Fruit fly (Drosophila melanogaster) whole organism, embryonic: Measurements from ENCODE around the gene E23.
A peak's percentile ranks its signal among the peaks of the same experiment; 100 is the strongest.

Experiments
- Antp ChIP-seq: fragments of 200-800 bp; sonication (Bioruptor generic); optimal IDR thresholded peaks from 3 replicates; lab custom pipeline; 2016; ENCODE audit warnings: missing biosample characterization, missing genetic modification characterization
- Blimp-1 ChIP-seq: fragments of 200-800 bp; sonication (Bioruptor generic); optimal IDR thresholded peaks from 3 replicates; lab custom pipeline; 2018; ENCODE audit warnings: missing biosample characterization, missing genetic modification characterization, mild to moderate bottlenecking, moderate library complexity, missing genetic modification reagents
- CG10654 ChIP-seq: fragments of 200-800 bp; sonication (Bioruptor generic); optimal IDR thresholded peaks from 2 replicates; lab custom pipeline; 2016; ENCODE audit warnings: missing biosample characterization, missing genetic modification characterization
- CG11456 ChIP-seq: fragments of 200-800 bp; sonication (Bioruptor generic); IDR thresholded peaks from 3 replicates; pipeline ENCODE4 v1.3.6; 2022; ENCODE audit warnings: missing biosample characterization, missing genetic modification characterization
- CG11504 ChIP-seq: fragments of 200-800 bp; sonication (Bioruptor generic); optimal IDR thresholded peaks from 3 replicates; lab custom pipeline; 2019; ENCODE audit warnings: missing biosample characterization, mild to moderate bottlenecking, missing genetic modification characterization, moderate library complexity
- CG12155 ChIP-seq: fragments of 200-800 bp; sonication (Bioruptor generic); optimal IDR thresholded peaks from 3 replicates; lab custom pipeline; 2016; ENCODE audit warnings: missing biosample characterization, missing genetic modification characterization
- CG15073 ChIP-seq: fragments of 200-800 bp; sonication (Bioruptor generic); optimal IDR thresholded peaks from 2 replicates; lab custom pipeline; 2016; ENCODE audit warnings: missing biosample characterization, missing genetic modification characterization
- CG17612 ChIP-seq: fragments of 200-800 bp; sonication (Bioruptor generic); IDR thresholded peaks from 2 replicates; pipeline ENCODE4 v1.3.6; 2022; ENCODE audit warnings: missing biosample characterization, missing genetic modification characterization
- CG30431 ChIP-seq: fragments of 200-800 bp; sonication (Bioruptor generic); optimal IDR thresholded peaks from 2 replicates; lab custom pipeline; 2017; ENCODE audit warnings: missing biosample characterization, missing genetic modification characterization
- CG33213 ChIP-seq: fragments of 200-800 bp; sonication (Bioruptor generic); optimal IDR thresholded peaks from 3 replicates; lab custom pipeline; 2016; ENCODE audit warnings: missing biosample characterization, missing genetic modification characterization
- CG34224 ChIP-seq: fragments of 200-800 bp; sonication (Bioruptor generic); IDR thresholded peaks from 3 replicates; pipeline ENCODE4 v1.3.6; 2022; ENCODE audit warnings: missing biosample characterization, missing genetic modification characterization; ENCODE audit not compliant: partially characterized antibody
- CG34422 ChIP-seq: fragments of 200-800 bp; sonication (Bioruptor generic); IDR thresholded peaks from 3 replicates; pipeline ENCODE4 v1.3.6; 2022; ENCODE audit warnings: missing biosample characterization, missing genetic modification characterization
- CG4282 ChIP-seq: fragments of 200-800 bp; sonication (Bioruptor generic); optimal IDR thresholded peaks from 2 replicates; lab custom pipeline; 2016; ENCODE audit warnings: missing biosample characterization, missing genetic modification characterization
- CG4730 ChIP-seq: fragments of 200-800 bp; sonication (Bioruptor generic); IDR thresholded peaks from 2 replicates; pipeline ENCODE4 v1.3.6; 2022; ENCODE audit warnings: missing biosample characterization, missing genetic modification characterization
- CG5180 ChIP-seq: fragments of 200-800 bp; sonication (Bioruptor generic); optimal IDR thresholded peaks from 3 replicates; lab custom pipeline; 2017; ENCODE audit warnings: missing biosample characterization, missing genetic modification characterization, mild to moderate bottlenecking, moderate library complexity, missing genetic modification reagents
- CG8290 ChIP-seq, 3 experiments: fragments of 200-800 bp; sonication (Bioruptor generic); optimal IDR thresholded peaks; 2 replicates each; lab custom pipeline; 2016 to 2019; ENCODE audit warnings: missing biosample characterization in 3 of 3, missing genetic modification characterization in 3 of 3, mild to moderate bottlenecking in 2 of 3, moderate library complexity in 1 of 3
- Dp ChIP-seq: fragments of 200-800 bp; sonication (Bioruptor generic); optimal IDR thresholded peaks from 2 replicates; lab custom pipeline; 2018; ENCODE audit warnings: missing biosample characterization, mild to moderate bottlenecking, missing genetic modification characterization, moderate library complexity
- Elba2 ChIP-seq: fragments of 200-800 bp; sonication (Bioruptor generic); optimal IDR thresholded peaks from 3 replicates; lab custom pipeline; 2016; ENCODE audit warnings: missing biosample characterization, missing genetic modification characterization
- Ets97D ChIP-seq: fragments of 200-800 bp; sonication (Bioruptor generic); optimal IDR thresholded peaks from 3 replicates; lab custom pipeline; 2016; ENCODE audit warnings: missing biosample characterization, missing genetic modification characterization
- GATAe ChIP-seq: fragments of 200-800 bp; sonication (Bioruptor generic); conservative IDR thresholded peaks from 2 replicates; pipeline ENCODE4 v1.3.6; 2022; ENCODE audit warnings: missing biosample characterization, missing genetic modification characterization
- Lhr ChIP-seq: fragments of 200-800 bp; sonication (Bioruptor generic); optimal IDR thresholded peaks from 3 replicates; lab custom pipeline; 2017; ENCODE audit warnings: mild to moderate bottlenecking, missing biosample characterization, missing genetic modification reagents, missing genetic modification characterization
- Meics ChIP-seq: fragments of 200-800 bp; sonication (Bioruptor generic); optimal IDR thresholded peaks from 2 replicates; lab custom pipeline; 2017; ENCODE audit warnings: missing biosample characterization, mild to moderate bottlenecking, missing genetic modification characterization
- NFAT ChIP-seq: fragments of 200-800 bp; sonication (Bioruptor generic); IDR thresholded peaks from 2 replicates; pipeline ENCODE4 v1.3.6; 2022; ENCODE audit warnings: missing biosample characterization, missing genetic modification characterization
- Oaz ChIP-seq: fragments of 200-800 bp; sonication (Bioruptor generic); IDR thresholded peaks from 2 replicates; pipeline ENCODE4 v1.3.6; 2022; ENCODE audit warnings: missing biosample characterization, missing genetic modification characterization
- aop ChIP-seq: fragments of 200-800 bp; sonication (Bioruptor generic); IDR thresholded peaks from 2 replicates; pipeline ENCODE4 v1.3.6; 2022; ENCODE audit warnings: missing biosample characterization, missing genetic modification characterization
- chn ChIP-seq: fragments of 200-800 bp; sonication (Bioruptor generic); optimal IDR thresholded peaks from 2 replicates; lab custom pipeline; 2016; ENCODE audit warnings: missing biosample characterization, missing genetic modification characterization
- ci ChIP-seq: fragments of 200-800 bp; sonication (Bioruptor generic); IDR thresholded peaks from 3 replicates; pipeline ENCODE4 v1.3.6; 2022; ENCODE audit warnings: missing biosample characterization, missing genetic modification characterization
- crol ChIP-seq: fragments of 200-800 bp; sonication (Bioruptor generic); IDR thresholded peaks from 2 replicates; pipeline ENCODE4 v1.3.6; 2022; ENCODE audit warnings: missing biosample characterization, missing genetic modification characterization
- dimm ChIP-seq: fragments of 200-800 bp; sonication (Bioruptor generic); IDR thresholded peaks from 2 replicates; pipeline ENCODE4 v1.3.6; 2022; ENCODE audit warnings: missing biosample characterization, missing genetic modification characterization
- dpn ChIP-seq, 2 experiments: fragments of 200-800 bp; sonication (Bioruptor generic); optimal IDR thresholded peaks; 3 replicates each; lab custom pipeline; 2016; ENCODE audit warnings: missing biosample characterization in 2 of 2, missing genetic modification characterization in 2 of 2
- fd96Cb ChIP-seq: fragments of 200-800 bp; sonication (Bioruptor generic); optimal IDR thresholded peaks from 2 replicates; lab custom pipeline; 2018; ENCODE audit warnings: missing biosample characterization, mild to moderate bottlenecking, missing genetic modification characterization, moderate library complexity
- gsb ChIP-seq: fragments of 200-800 bp; sonication (Bioruptor generic); IDR thresholded peaks from 2 replicates; pipeline ENCODE4 v1.3.6; 2022; ENCODE audit warnings: missing biosample characterization, missing genetic modification characterization
- hbn ChIP-seq: fragments of 200-800 bp; sonication (Bioruptor generic); IDR thresholded peaks from 2 replicates; pipeline ENCODE4 v1.3.6; 2022; ENCODE audit warnings: missing biosample characterization, missing genetic modification characterization; ENCODE audit not compliant: partially characterized antibody
- her ChIP-seq: fragments of 200-800 bp; sonication (Bioruptor generic); optimal IDR thresholded peaks from 2 replicates; lab custom pipeline; 2016; ENCODE audit warnings: missing biosample characterization, missing genetic modification characterization
- hkb ChIP-seq, 2 experiments: fragments of 200-800 bp in 1 of 2; fragments of >200 bp in 1 of 2; sonication (Bioruptor generic) in 1 of 2; IDR thresholded peaks in 1 of 2; optimal IDR thresholded peaks in 1 of 2; 2 replicates each; pipeline versions ENCODE4 v1.3.6 to Lab custom; 2017 to 2022; ENCODE audit warnings: missing biosample characterization in 1 of 2, missing genetic modification characterization in 1 of 2
- kay ChIP-seq: fragments of 200-800 bp; sonication (Bioruptor generic); optimal IDR thresholded peaks from 2 replicates; lab custom pipeline; 2016; ENCODE audit warnings: missing biosample characterization, missing genetic modification characterization
- klu ChIP-seq: fragments of 200-800 bp; sonication (Bioruptor generic); IDR thresholded peaks from 2 replicates; pipeline ENCODE4 v1.3.6; 2022; ENCODE audit warnings: missing biosample characterization, missing genetic modification characterization
- lilli ChIP-seq: fragments of 200-800 bp; sonication (Bioruptor generic); optimal IDR thresholded peaks from 3 replicates; lab custom pipeline; 2016; ENCODE audit warnings: missing biosample characterization, missing genetic modification characterization
- luna ChIP-seq: fragments of 200-800 bp; sonication (Bioruptor generic); optimal IDR thresholded peaks from 2 replicates; lab custom pipeline; 2016; ENCODE audit warnings: missing biosample characterization, missing genetic modification characterization
- nerfin-2 ChIP-seq: fragments of 200-800 bp; sonication (Bioruptor generic); IDR thresholded peaks from 2 replicates; pipeline ENCODE4 v1.3.6; 2022; ENCODE audit warnings: missing biosample characterization, missing genetic modification characterization; ENCODE audit not compliant: partially characterized antibody
- nmo ChIP-seq: fragments of 200-800 bp; sonication (Bioruptor generic); optimal IDR thresholded peaks from 2 replicates; lab custom pipeline; 2018; ENCODE audit warnings: missing biosample characterization, mild to moderate bottlenecking, missing genetic modification characterization, moderate library complexity
- oc ChIP-seq: fragments of 200-800 bp; sonication (Bioruptor generic); optimal IDR thresholded peaks from 2 replicates; lab custom pipeline; 2018; ENCODE audit warnings: missing biosample characterization, mild to moderate bottlenecking, missing genetic modification characterization, moderate library complexity
- odd ChIP-seq: fragments of 200-800 bp; sonication (Bioruptor generic); optimal IDR thresholded peaks from 2 replicates; lab custom pipeline; 2017; ENCODE audit warnings: missing biosample characterization, mild to moderate bottlenecking, missing genetic modification characterization
- onecut ChIP-seq: fragments of 200-800 bp; sonication (Bioruptor generic); IDR thresholded peaks from 2 replicates; pipeline ENCODE4 v1.3.6; 2022; ENCODE audit warnings: missing biosample characterization, missing genetic modification characterization
- slbo ChIP-seq: fragments of 200-800 bp; sonication (Bioruptor generic); IDR thresholded peaks from 2 replicates; pipeline ENCODE4 v1.3.6; 2022; ENCODE audit warnings: missing biosample characterization, missing genetic modification characterization
- tap ChIP-seq: fragments of 200-800 bp; optimal IDR thresholded peaks from 3 replicates; lab custom pipeline; 2019; ENCODE audit warnings: missing biosample characterization, mild to moderate bottlenecking, missing genetic modification characterization, moderate library complexity
- toy ChIP-seq: fragments of 200-800 bp; sonication (Bioruptor generic); IDR thresholded peaks from 2 replicates; pipeline ENCODE4 v1.3.6; 2022; ENCODE audit warnings: missing biosample characterization, missing genetic modification characterization
- vfl ChIP-seq: fragments of 200-800 bp; sonication (Bioruptor generic); optimal IDR thresholded peaks from 2 replicates; lab custom pipeline; 2016; ENCODE audit warnings: missing biosample characterization, missing genetic modification characterization
- zf30C ChIP-seq: fragments of 200-800 bp; sonication (Bioruptor generic); optimal IDR thresholded peaks from 3 replicates; lab custom pipeline; 2018; ENCODE audit warnings: missing biosample characterization, mild to moderate bottlenecking, missing genetic modification characterization

E23 gene

dm6 chr2L:3338566-3339215, 15.9 kb downstream of the E23 start (continued):
- peak; percentile 75 for TF ChIP-seq CG33213 (GFP tag; lab: Kevin White, UChicago)
- TF ChIP-seq CG12155 (GFP tag; lab: Kevin White, UChicago), result peak; percentile 47
- peak; percentile 90 for TF ChIP-seq Blimp-1 (GFP tag; lab: Kevin White, UChicago)
- no peak for TF ChIP-seq zf30C
- peak; percentile 59 for TF ChIP-seq CG30431
- peak; percentile 94 for TF ChIP-seq ci (GFP tag; lab: Robert Waterston, UW)
- TF ChIP-seq CG5180 (GFP tag; lab: Kevin White, UChicago), result peak; percentile 14
- no peak for TF ChIP-seq CG17612 (GFP tag; lab: Robert Waterston, UW)
- TF ChIP-seq NFAT (GFP tag; lab: Robert Waterston, UW), result no peak
- TF ChIP-seq CG4730 (GFP tag; lab: Robert Waterston, UW), result peak; percentile 66; the same call in 1 of the 2 replicates
- peak; percentile 90 for TF ChIP-seq chn (GFP tag; lab: Kevin White, UChicago)
- TF ChIP-seq onecut, result peak; percentile 71
- no peak for TF ChIP-seq Meics (GFP tag; lab: Kevin White, UChicago)
- TF ChIP-seq Dp (GFP tag; lab: Kevin White, UChicago), result no peak
- TF ChIP-seq nmo (GFP tag; lab: Kevin White, UChicago), result peak; percentile 89
- TF ChIP-seq CG15073 (GFP tag; lab: Kevin White, UChicago), result peak; percentile 41
- peak; percentile 28 for TF ChIP-seq Ets97D (GFP tag; lab: Kevin White, UChicago)
- TF ChIP-seq klu, result no peak
- TF ChIP-seq crol (GFP tag; lab: Robert Waterston, UW), result no peak
- peak; percentile 82; the same call in 2 of the 3 replicates for TF ChIP-seq CG34422 (GFP tag; lab: Robert Waterston, UW)
- TF ChIP-seq CG4282, result peak; percentile 45
- peak; percentile 77 to 82 for TF ChIP-seq dpn (GFP tag; optimal IDR thresholded peaks at IDR 0.05; lab: Kevin White, UChicago)
- peak; percentile 80 for TF ChIP-seq CG10654 (GFP tag; lab: Kevin White, UChicago)
- peak; percentile 24 for TF ChIP-seq odd (GFP tag; lab: Kevin White, UChicago)
- 0 out of 2 replicates have a peak, but pooled peaks have one; percentile 10 for TF ChIP-seq dimm (GFP tag; lab: Robert Waterston, UW)
- peak; percentile 71 for TF ChIP-seq tap (tag; lab: Kevin White, UChicago)
- no peak for TF ChIP-seq slbo (GFP tag; lab: Robert Waterston, UW)
- peak; percentile 94 for TF ChIP-seq fd96Cb (tag; lab: Kevin White, UChicago)
- peak; percentile 88 for TF ChIP-seq Antp (GFP tag; lab: Kevin White, UChicago)
- 0 out of 2 replicates have a peak, but pooled peaks have one; percentile 7 for TF ChIP-seq aop (GFP tag; lab: Robert Waterston, UW)
- no peak for TF ChIP-seq CG11504 (tag; lab: Kevin White, UChicago)
- no peak for TF ChIP-seq her (GFP tag; lab: Kevin White, UChicago)
- no peak for TF ChIP-seq vfl (GFP tag; lab: Kevin White, UChicago)
- no peak for TF ChIP-seq hkb (optimal IDR thresholded peaks at IDR 0.05; lab: Kevin White, UChicago)
- TF ChIP-seq hkb (GFP tag; IDR thresholded peaks at IDR 0.05; lab: Robert Waterston, UW), result peak; percentile 55; the same call in 1 of the 2 replicates
- TF ChIP-seq luna, result no peak
- TF ChIP-seq oc (tag; lab: Kevin White, UChicago), result peak; percentile 90
- TF ChIP-seq kay (GFP tag; lab: Kevin White, UChicago), result peak; percentile 68
- peak; percentile 67 for TF ChIP-seq lilli (GFP tag; lab: Kevin White, UChicago)
- no peak for TF ChIP-seq GATAe
- TF ChIP-seq gsb (GFP tag; lab: Robert Waterston, UW), result no peak
- TF ChIP-seq Elba2 (GFP tag; lab: Kevin White, UChicago), result no peak
- no peak for TF ChIP-seq CG34224 (GFP tag; lab: Robert Waterston, UW)
- TF ChIP-seq Oaz (GFP tag; lab: Robert Waterston, UW), result no peak
- TF ChIP-seq CG8290 (GFP tag; optimal IDR thresholded peaks at IDR 0.05; lab: Kevin White, UChicago), result peak; percentile 72
- TF ChIP-seq CG8290 (tag; optimal IDR thresholded peaks at IDR 0.05; lab: Kevin White, UChicago), result no peak
- no peak for TF ChIP-seq toy (GFP tag; lab: Robert Waterston, UW)
- peak; percentile 43; the same call in 1 of the 3 replicates for TF ChIP-seq CG11456 (GFP tag; lab: Robert Waterston, UW)
- TF ChIP-seq hbn (GFP tag; lab: Robert Waterston, UW), result no peak
- TF ChIP-seq Lhr (GFP tag; lab: Kevin White, UChicago), result peak; percentile 56
- TF ChIP-seq nerfin-2 (GFP tag; lab: Robert Waterston, UW), result no peak
